Fruit fly (Drosophila melanogaster): ENCODE measurements around the gene p130CAS.

DNA sequence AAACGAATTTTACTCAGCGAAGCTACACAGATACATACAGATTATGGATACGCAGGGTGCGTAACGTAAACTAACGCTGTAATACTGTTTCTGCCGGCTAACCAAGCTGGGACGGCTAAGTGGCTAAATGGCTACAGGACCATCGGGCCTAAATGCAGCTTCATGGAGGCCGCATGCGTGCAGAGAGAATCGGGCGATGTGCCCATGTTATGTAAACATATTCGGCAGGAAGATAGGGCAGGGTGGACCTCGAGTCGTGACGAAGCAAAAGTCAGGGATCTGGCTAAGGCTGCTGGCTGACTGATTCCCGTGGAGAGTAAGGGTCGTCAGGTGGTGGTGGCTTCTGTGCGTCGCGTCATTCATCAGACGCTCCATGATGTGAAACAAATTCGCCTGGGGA lies 986 bp downstream of the p130CAS start:
- TF ChIP-seq kay (GFP tag; ENCODE audit: borderline replicate concordance) = no peak
- no peak for TF ChIP-seq pad (GFP tag; optimal IDR thresholded peaks at IDR 0.05)
